Worm (Caenorhabditis elegans): ENCODE measurements around the gene nhr-199.

nhr-199 gene

DNA sequence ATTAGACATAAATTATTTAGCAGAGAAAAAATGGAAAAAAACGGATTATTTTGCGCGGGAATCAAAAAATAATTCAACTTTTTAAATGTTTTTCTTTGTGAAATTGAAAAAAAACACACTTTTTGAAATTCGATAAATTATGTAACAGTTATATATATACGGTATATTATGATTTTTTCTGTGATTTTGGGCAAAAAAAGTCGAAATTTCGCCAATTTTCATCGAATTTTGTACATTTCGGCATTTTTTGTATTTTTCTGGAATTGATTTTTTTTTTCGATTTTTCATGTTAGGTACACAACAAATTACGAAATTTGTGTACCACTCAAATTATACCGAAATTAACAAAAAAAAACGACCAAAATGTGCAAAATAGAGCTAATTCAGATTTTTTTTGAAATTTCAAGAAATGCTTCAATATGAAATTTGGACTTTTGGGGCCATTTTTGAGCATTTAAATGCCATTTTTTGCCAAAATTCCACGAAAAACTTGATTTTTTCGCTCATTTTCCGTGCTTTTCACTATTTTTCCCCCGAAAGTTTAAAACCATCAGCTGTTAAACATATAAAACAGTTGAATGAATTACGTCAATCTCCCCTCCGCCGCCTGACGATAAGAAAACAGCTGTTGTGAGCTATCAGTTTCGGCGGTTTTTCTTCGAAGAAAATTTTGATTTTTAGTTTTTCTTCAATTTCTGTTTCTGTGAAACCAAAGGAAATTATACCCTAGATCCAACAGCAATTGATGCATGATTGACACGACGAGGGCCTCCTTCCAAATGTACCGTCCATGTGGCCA lies 41.2 kb downstream of the nhr-199 start:
- TF ChIP-seq hlh-11 (tag; optimal IDR thresholded peaks at IDR 0.05), result peak; percentile 49
- TF ChIP-seq ZK546.5 (tag; optimal IDR thresholded peaks at IDR 0.05), result no peak
- TF ChIP-seq dmd-6 (GFP tag; IDR thresholded peaks at IDR 0.05), result peak; percentile 49
- peak; percentile 98 for TF ChIP-seq aha-1 (tag)
- TF ChIP-seq hif-1 (tag; optimal IDR thresholded peaks at IDR 0.05), result no peak
- TF ChIP-seq nhr-11 (tag; optimal IDR thresholded peaks at IDR 0.05), result peak; percentile 4

DNA sequence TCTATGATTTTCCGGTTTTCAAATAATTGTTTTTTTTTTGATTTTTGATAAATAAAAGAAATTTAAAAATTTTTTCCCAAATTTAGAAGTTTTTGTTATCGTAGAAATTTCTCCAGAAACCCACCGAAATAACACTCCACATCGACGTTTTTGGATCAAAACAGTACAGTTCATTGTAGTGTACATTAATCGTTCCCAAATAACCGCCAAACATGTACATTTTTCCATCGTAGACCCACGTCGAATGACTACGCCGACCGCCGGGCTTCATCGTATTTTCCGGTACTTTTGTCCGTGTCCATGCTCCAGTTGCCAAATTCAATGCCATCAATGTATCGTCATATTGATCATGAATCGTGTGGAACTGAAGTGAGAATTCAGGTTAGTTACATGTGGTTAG lies 45.6 kb downstream of the nhr-199 start, which contains the start of gene F53E4.2:
F53E4.2 (plus strand) TSS at position 301 of the 400 bp plus-strand sequence.
- no peak for TF ChIP-seq snpc-1.2 (GFP tag; IDR thresholded peaks at IDR 0.05)
- 0 out of 2 replicates have a peak, but pooled peaks have one; percentile 16 for TF ChIP-seq D1046.2 (GFP tag; IDR thresholded peaks at IDR 0.05)

DNA sequence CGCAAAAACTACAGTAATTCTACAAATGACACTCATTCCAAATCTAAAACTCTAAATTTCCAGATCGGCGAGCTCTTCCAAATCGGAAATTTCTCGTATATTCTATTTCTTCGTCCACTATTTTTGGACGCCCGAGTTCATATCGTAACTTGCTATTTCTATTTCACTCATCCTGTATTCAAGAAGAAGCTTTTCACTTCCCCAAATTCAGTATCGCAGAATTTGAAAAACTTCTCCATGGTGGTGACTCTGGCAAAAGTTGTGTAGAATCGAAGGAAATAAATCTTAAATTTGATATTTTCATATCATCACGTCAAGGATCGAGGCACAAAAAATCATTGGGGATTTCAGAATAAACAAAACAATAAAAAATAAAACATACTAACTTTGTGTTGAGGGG lies 47.6 kb downstream of the nhr-199 start:
- 0 out of 2 replicates have a peak, but pooled peaks have one; percentile 44 for TF ChIP-seq egl-43 (GFP tag; IDR thresholded peaks at IDR 0.05)
- no peak for TF ChIP-seq snpc-4 (tag; optimal IDR thresholded peaks at IDR 0.05)
- TF ChIP-seq zip-11 (GFP tag; IDR thresholded peaks at IDR 0.05), result no peak
- 0 out of 2 replicates have a peak, but pooled peaks have one; percentile 34 for TF ChIP-seq lim-7 (GFP tag; IDR thresholded peaks at IDR 0.05)
- TF ChIP-seq lin-13 (GFP tag; optimal IDR thresholded peaks at IDR 0.05), result no peak
- no peak for TF ChIP-seq madf-9 (GFP tag; conservative IDR thresholded peaks at IDR 0.05)
- no peak for TF ChIP-seq hif-1 (tag; optimal IDR thresholded peaks at IDR 0.05)
- TF ChIP-seq T26A8.4 (GFP tag; IDR thresholded peaks at IDR 0.05), result 0 out of 2 replicates have a peak, but pooled peaks have one; percentile 0
- no peak for TF ChIP-seq F37D6.2 (tag; optimal IDR thresholded peaks at IDR 0.05)
- TF ChIP-seq snpc-1.2 (GFP tag; IDR thresholded peaks at IDR 0.05), result 0 out of 2 replicates have a peak, but pooled peaks have one; percentile 47
- TF ChIP-seq daf-8 (GFP tag; IDR thresholded peaks at IDR 0.05), result no peak
- TF ChIP-seq ztf-11 (tag; optimal IDR thresholded peaks at IDR 0.05), result no peak
- TF ChIP-seq ceh-44 (GFP tag; IDR thresholded peaks at IDR 0.05), result no peak
- peak; percentile 87 for TF ChIP-seq ama-1 (optimal IDR thresholded peaks at IDR 0.05)
- TF ChIP-seq duxl-1 (tag; optimal IDR thresholded peaks at IDR 0.05; ENCODE audit: poor library complexity), result no peak
- TF ChIP-seq F49E8.2 (tag; optimal IDR thresholded peaks at IDR 0.05; ENCODE audit: borderline replicate concordance), result no peak
- no peak for TF ChIP-seq madf-5 (GFP tag; IDR thresholded peaks at IDR 0.05)

DNA sequence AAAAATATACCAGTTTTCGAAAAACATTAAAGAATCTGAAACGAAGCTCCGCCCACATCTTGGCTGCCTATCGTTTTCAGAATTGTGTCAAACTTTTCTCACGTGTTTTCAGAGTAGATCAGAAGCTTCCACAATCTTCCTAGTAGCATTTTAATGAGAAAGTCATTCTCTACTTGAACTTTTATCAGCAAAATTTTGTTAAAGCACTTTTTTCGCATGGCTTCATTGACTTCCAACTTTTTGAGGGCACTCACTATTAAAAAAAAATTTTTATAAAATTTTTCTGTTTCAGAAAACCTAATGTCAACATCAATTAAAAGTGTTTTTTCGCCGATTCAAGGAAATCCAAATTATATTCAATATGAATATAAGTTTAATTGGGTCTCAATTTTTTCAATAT lies 49.5 kb downstream of the nhr-199 start, which contains the start of gene sru-42:
sru-42 (plus strand) TSS at position 301 of the 400 bp plus-strand sequence.
- TF ChIP-seq dmd-8 (GFP tag; IDR thresholded peaks at IDR 0.05), result no peak
- no peak for TF ChIP-seq dmd-6 (GFP tag; IDR thresholded peaks at IDR 0.05)
- TF ChIP-seq ceh-82 (tag; optimal IDR thresholded peaks at IDR 0.05), result no peak
- no peak for TF ChIP-seq unc-39 (tag; optimal IDR thresholded peaks at IDR 0.05)
- TF ChIP-seq ceh-62 (tag; optimal IDR thresholded peaks at IDR 0.05), result no peak
- no peak for TF ChIP-seq tag-97 (GFP tag; IDR thresholded peaks at IDR 0.05)
- no peak for TF ChIP-seq attf-4 (tag; optimal IDR thresholded peaks at IDR 0.05)
- TF ChIP-seq tra-1 (GFP tag; IDR thresholded peaks at IDR 0.05), result no peak
- no peak for TF ChIP-seq hmg-1.1 (GFP tag; IDR thresholded peaks at IDR 0.05)
- TF ChIP-seq nhr-76 (tag; optimal IDR thresholded peaks at IDR 0.05), result no peak
- TF ChIP-seq mep-1 (tag; optimal IDR thresholded peaks at IDR 0.05), result no peak
- no peak for TF ChIP-seq mxl-2 (GFP tag; conservative IDR thresholded peaks at IDR 0.05)
- TF ChIP-seq Y5F2A.4 (GFP tag; optimal IDR thresholded peaks at IDR 0.05), result no peak
- TF ChIP-seq ces-1 (GFP tag; optimal IDR thresholded peaks at IDR 0.05), result no peak
- no peak for TF ChIP-seq ztf-7 (tag; optimal IDR thresholded peaks at IDR 0.05)
- TF ChIP-seq egl-43 (GFP tag; IDR thresholded peaks at IDR 0.05), result no peak
- TF ChIP-seq sdz-12 (GFP tag; optimal IDR thresholded peaks at IDR 0.05), result no peak
- TF ChIP-seq rbr-2 (tag; optimal IDR thresholded peaks at IDR 0.05), result no peak
- no peak for TF ChIP-seq spr-3 (GFP tag; optimal IDR thresholded peaks at IDR 0.05)
- no peak for TF ChIP-seq cey-2 (tag; optimal IDR thresholded peaks at IDR 0.05; ENCODE audit: borderline replicate concordance, insufficient read depth)
